Worm (Caenorhabditis elegans) whole organism, midembryonic: ENCODE data around the gene srx-130.

Experiments used
- flt-1 ChIP-seq: fragments of 200-800 bp; sonication (Bioruptor generic); IDR thresholded peaks from 2 replicates; pipeline ENCODE4 v1.3.6; 2022; ENCODE audit warnings: missing genetic modification characterization, missing compliant biosample characterization
- klf-2 ChIP-seq: fragments of 200-800 bp; sonication (Bioruptor generic); conservative IDR thresholded peaks from 2 replicates; pipeline ENCODE4 v1.3.6; 2022; ENCODE audit warnings: missing genetic modification reagents, missing genetic modification characterization, missing compliant biosample characterization
- ref-1 ChIP-seq: fragments of 200-800 bp; sonication (Bioruptor generic); conservative IDR thresholded peaks from 2 replicates; pipeline ENCODE4 v1.3.6; 2022; ENCODE audit warnings: missing genetic modification reagents, missing genetic modification characterization, missing compliant biosample characterization
- ztf-29 ChIP-seq: fragments of 200-800 bp; sonication (Bioruptor generic); IDR thresholded peaks from 2 replicates; pipeline ENCODE4 v1.3.6; 2022; ENCODE audit warnings: missing genetic modification reagents, missing genetic modification characterization, missing compliant biosample characterization

DNA sequence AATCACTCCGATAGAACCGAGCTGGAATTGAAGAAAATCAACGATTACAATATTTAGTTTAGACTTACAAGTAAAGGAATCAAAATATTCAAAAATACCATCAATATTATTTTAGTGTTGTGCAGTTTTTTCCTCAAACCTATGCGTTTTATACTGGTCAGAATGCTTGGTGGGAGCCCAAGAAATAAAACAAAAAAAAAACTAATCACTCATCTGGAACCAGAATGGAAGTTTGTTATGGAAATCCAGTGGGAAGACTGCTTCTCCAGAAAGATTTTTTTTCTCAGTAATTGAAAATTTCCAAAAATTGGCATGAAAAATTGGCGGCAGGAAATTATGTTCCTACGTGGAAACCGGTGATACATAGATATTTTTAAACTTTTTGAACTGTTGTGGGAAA lies 13.1 kb downstream of the srx-130 start, which contains the start of gene srx-134:
- TF ChIP-seq ref-1 (GFP tag; lab: Robert Waterston, UW) (no peak), ztf-29 (GFP tag; lab: Robert Waterston, UW) (no peak), flt-1 (GFP tag; lab: Robert Waterston, UW) (no peak), klf-2 (no peak)
